Worm (Caenorhabditis elegans): Measurements from ENCODE around the gene D1005.4.

Gene D1005.4

ce11 chrX:1483229-1483628, 2.4 kb downstream of the D1005.4 start:
- TF ChIP-seq nhr-12 (tag; optimal IDR thresholded peaks at IDR 0.05) (no peak), ztf-11 (tag; optimal IDR thresholded peaks at IDR 0.05) (no peak)

- no peak for TF ChIP-seq nhr-129 (tag; optimal IDR thresholded peaks at IDR 0.05)
- TF ChIP-seq sma-3 (GFP tag; optimal IDR thresholded peaks at IDR 0.05), result no peak
- no peak for TF ChIP-seq nhr-25 (tag; optimal IDR thresholded peaks at IDR 0.05)
- no peak for TF ChIP-seq C34F6.9 (tag; optimal IDR thresholded peaks at IDR 0.05)
- no peak for TF ChIP-seq unc-62 (GFP tag; optimal IDR thresholded peaks at IDR 0.05)
- TF ChIP-seq ztf-1 (GFP tag; conservative IDR thresholded peaks at IDR 0.05), result no peak
- TF ChIP-seq ama-1 (optimal IDR thresholded peaks at IDR 0.05), result no peak
- TF ChIP-seq blmp-1 (tag; optimal IDR thresholded peaks at IDR 0.05; ENCODE audit: insufficient read depth), result no peak
- TF ChIP-seq skn-1 (tag; optimal IDR thresholded peaks at IDR 0.05), result no peak
- TF ChIP-seq lin-39 (tag; optimal IDR thresholded peaks at IDR 0.05), result no peak
- no peak for TF ChIP-seq nhr-10 (tag; optimal IDR thresholded peaks at IDR 0.05)
- TF ChIP-seq ZK546.5 (tag; optimal IDR thresholded peaks at IDR 0.05), result no peak
- no peak for TF ChIP-seq alr-1 (tag; optimal IDR thresholded peaks at IDR 0.05)
These were observed 5.1 kb downstream of the D1005.4 start for ce11 chrX:1480564-1480963.

- no peak for TF ChIP-seq ztf-11 (tag; optimal IDR thresholded peaks at IDR 0.05)
- TF ChIP-seq nhr-6 (tag; optimal IDR thresholded peaks at IDR 0.05), result no peak
- TF ChIP-seq sma-9 (GFP tag; optimal IDR thresholded peaks at IDR 0.05), result peak; percentile 29
- no peak for TF ChIP-seq sma-9 (tag; optimal IDR thresholded peaks at IDR 0.05)
- TF ChIP-seq nhr-129 (tag; optimal IDR thresholded peaks at IDR 0.05), result peak; percentile 18
These were observed 6.0 kb downstream of the D1005.4 start for ce11 chrX:1479637-1480036.

ce11 chrX:1479190-1479589, 6.4 kb downstream of the D1005.4 start, which contains the start of gene acly-1:
TSS of gene acly-1 (plus strand) at chrX:1479542.
- TF ChIP-seq nhr-129 (tag; optimal IDR thresholded peaks at IDR 0.05) (peak; percentile 30), ztf-11 (tag; optimal IDR thresholded peaks at IDR 0.05) (no peak), unc-55 (GFP tag; optimal IDR thresholded peaks at IDR 0.05) (peak; percentile 50), crh-2 (tag; optimal IDR thresholded peaks at IDR 0.05) (peak; percentile 28), C34F6.9 (tag; optimal IDR thresholded peaks at IDR 0.05) (peak; percentile 26)

- no peak for TF ChIP-seq ztf-4 (tag; optimal IDR thresholded peaks at IDR 0.05)
- no peak for TF ChIP-seq ztf-1 (GFP tag; conservative IDR thresholded peaks at IDR 0.05)
- no peak for TF ChIP-seq sem-4 (tag; optimal IDR thresholded peaks at IDR 0.05)
- no peak for TF ChIP-seq elt-3 (tag; optimal IDR thresholded peaks at IDR 0.05)
- no peak for TF ChIP-seq mab-5 (tag; optimal IDR thresholded peaks at IDR 0.05)
- TF ChIP-seq fos-1 (tag; optimal IDR thresholded peaks at IDR 0.05), result no peak
- no peak for TF ChIP-seq lin-13 (GFP tag; optimal IDR thresholded peaks at IDR 0.05)
These were observed 7.0 kb downstream of the D1005.4 start for ce11 chrX:1478569-1478968.

- TF ChIP-seq gmeb-1 (tag; optimal IDR thresholded peaks at IDR 0.05) (peak; percentile 19), nhr-237 (tag; optimal IDR thresholded peaks at IDR 0.05) (no peak), aly-2 (tag; optimal IDR thresholded peaks at IDR 0.05) (no peak), egl-27 (tag; optimal IDR thresholded peaks at IDR 0.05) (peak; percentile 69), mdl-1 (tag; optimal IDR thresholded peaks at IDR 0.05) (peak in 1 of 2 experiments; percentile 85), skn-1 (tag; optimal IDR thresholded peaks at IDR 0.05) (no peak), alr-1 (tag; optimal IDR thresholded peaks at IDR 0.05) (no peak), zag-1 (tag; optimal IDR thresholded peaks at IDR 0.05) (no peak), ztf-4 (tag; optimal IDR thresholded peaks at IDR 0.05) (no peak), ama-1 (optimal IDR thresholded peaks at IDR 0.05) (no peak), F13H6.1 (tag; optimal IDR thresholded peaks at IDR 0.05) (peak; percentile 40), elt-1 (tag; optimal IDR thresholded peaks at IDR 0.05) (no peak), peb-1 (tag; optimal IDR thresholded peaks at IDR 0.05) (no peak), crh-2 (tag; optimal IDR thresholded peaks at IDR 0.05) (peak; percentile 82), ztf-1 (GFP tag; conservative IDR thresholded peaks at IDR 0.05) (no peak), nhr-25 (tag; optimal IDR thresholded peaks at IDR 0.05) (peak; percentile 43), fos-1 (tag; optimal IDR thresholded peaks at IDR 0.05) (peak; percentile 76), sma-3 (GFP tag; optimal IDR thresholded peaks at IDR 0.05) (peak; percentile 66), sma-9 (GFP tag; optimal IDR thresholded peaks at IDR 0.05) (peak; percentile 96), sma-9 (tag; optimal IDR thresholded peaks at IDR 0.05) (no peak), nhr-21 (tag; optimal IDR thresholded peaks at IDR 0.05) (peak; percentile 80), lsy-2 (tag; optimal IDR thresholded peaks at IDR 0.05) (peak in 1 of 2 experiments; percentile 33), unc-62 (GFP tag; optimal IDR thresholded peaks at IDR 0.05) (no peak)
These were observed 7.7 kb downstream of the D1005.4 start for ce11 chrX:1477932-1478331.
